Fruit fly (Drosophila melanogaster): ENCODE data around the gene CG46525.
A peak's percentile ranks its signal among the peaks of the same experiment; 100 is the strongest.

CG46525 gene

DNA sequence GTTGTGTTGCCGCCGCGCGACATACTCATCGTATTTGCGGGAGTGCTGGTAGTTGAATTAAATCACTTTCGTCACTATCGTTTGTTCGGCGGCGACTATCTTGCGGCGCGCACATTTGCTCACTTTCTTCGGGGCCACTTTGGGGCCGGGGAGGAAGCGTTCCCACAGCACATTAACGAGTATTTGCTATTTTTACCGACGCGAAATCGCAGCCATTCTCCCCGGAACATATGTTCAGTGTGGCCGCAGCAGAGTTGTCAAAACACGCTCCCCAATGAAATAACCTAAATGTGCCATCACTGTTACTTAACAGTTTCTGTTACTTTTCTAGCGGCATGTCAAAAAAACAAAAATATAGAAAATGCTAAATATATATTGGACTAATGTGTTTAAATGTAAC, 42.1 kb upstream of the CG46525 start, which contains the start of gene frc (continued):
- TF ChIP-seq Dref (GFP tag; IDR thresholded peaks at IDR 0.05) (no peak), gfzf (GFP tag; optimal IDR thresholded peaks at IDR 0.05) (peak; percentile 82), E2f2 (GFP tag; IDR thresholded peaks at IDR 0.05) (no peak), Jarid2 (GFP tag; optimal IDR thresholded peaks at IDR 0.05) (peak; percentile 29), CG11085 (GFP tag; IDR thresholded peaks at IDR 0.05) (no peak), Adf1 (GFP tag; IDR thresholded peaks at IDR 0.05) (no peak), Ravus (GFP tag; IDR thresholded peaks at IDR 0.05) (no peak), tgo (GFP tag; IDR thresholded peaks at IDR 0.05) (no peak), CG17328 (GFP tag; IDR thresholded peaks at IDR 0.05) (no peak), Deaf1 (tag; optimal IDR thresholded peaks at IDR 0.05) (peak; percentile 18), CG2116 (GFP tag; optimal IDR thresholded peaks at IDR 0.05) (no peak), CG1233 (GFP tag; optimal IDR thresholded peaks at IDR 0.05) (no peak), chm (GFP tag; IDR thresholded peaks at IDR 0.05) (0 out of 2 replicates have a peak, but pooled peaks have one; percentile 50), CG34224 (GFP tag; IDR thresholded peaks at IDR 0.05; ENCODE audit: partially characterized antibody) (0 out of 3 replicates have a peak, but pooled peaks have one; percentile 14), CG9797 (GFP tag; optimal IDR thresholded peaks at IDR 0.05) (peak; percentile 54), amos (GFP tag; IDR thresholded peaks at IDR 0.05; ENCODE audit: partially characterized antibody) (0 out of 2 replicates have a peak, but pooled peaks have one; percentile 26), stwl (tag; optimal IDR thresholded peaks at IDR 0.05) (peak; percentile 8), vvl (GFP tag; IDR thresholded peaks at IDR 0.05) (peak; percentile 53), HLHmδ (GFP tag; optimal IDR thresholded peaks at IDR 0.05) (peak; percentile 45), Med (GFP tag) (peak; percentile 73), pzg (GFP tag; optimal IDR thresholded peaks at IDR 0.05) (peak; percentile 56), lov (optimal IDR thresholded peaks at IDR 0.05) (no peak), lov (GFP tag; IDR thresholded peaks at IDR 0.05) (no peak), p53 (GFP tag; optimal IDR thresholded peaks at IDR 0.05) (no peak), ranshi (GFP tag; IDR thresholded peaks at IDR 0.05) (peak; percentile 7; the same call in 1 of the 2 replicates), CG15514 (GFP tag; optimal IDR thresholded peaks at IDR 0.05) (peak; percentile 35)

DNA sequence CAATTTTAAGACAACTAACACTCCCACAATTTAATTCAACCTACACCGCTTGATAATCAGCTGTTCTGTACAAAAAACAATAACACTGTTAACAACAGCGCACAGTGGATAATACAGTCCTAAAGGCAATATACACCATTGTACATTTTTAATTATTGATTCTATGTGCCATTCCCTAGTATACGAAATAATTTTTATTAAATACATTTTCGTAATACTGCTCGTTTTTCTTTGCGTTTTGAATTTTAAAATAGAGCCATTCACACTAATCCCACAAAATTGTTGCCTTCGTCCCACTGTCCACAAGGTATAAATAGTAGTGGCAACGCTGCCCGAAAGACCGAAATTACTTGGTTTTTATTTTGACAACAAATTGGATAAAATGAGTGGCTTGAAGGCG, 41.5 kb upstream of the CG46525 start, which contains the start of the genes Coq4 and CG32176:
TSS of gene Coq4 (minus strand) at position 67 of the 400 bp plus-strand sequence.
TSS of gene CG32176 (plus strand) at position 314 of the 400 bp plus-strand sequence.
- no peak for TF ChIP-seq Doc3 (GFP tag; IDR thresholded peaks at IDR 0.05; ENCODE audit: partially characterized antibody)
- peak; percentile 95 for TF ChIP-seq ERR (GFP tag; optimal IDR thresholded peaks at IDR 0.05)
- peak; percentile 88 for TF ChIP-seq CG3163 (GFP tag; optimal IDR thresholded peaks at IDR 0.05)
- peak; percentile 93 for TF ChIP-seq wor (GFP tag; IDR thresholded peaks at IDR 0.05)
- TF ChIP-seq CG14965 (GFP tag; optimal IDR thresholded peaks at IDR 0.05; ENCODE audit: borderline replicate concordance), result peak; percentile 71
- peak; percentile 98 for TF ChIP-seq CG15269 (tag; optimal IDR thresholded peaks at IDR 0.05)
- peak; percentile 95 for TF ChIP-seq dimm (GFP tag; IDR thresholded peaks at IDR 0.05)
- peak; percentile 97 for TF ChIP-seq Dad (GFP tag; optimal IDR thresholded peaks at IDR 0.05)
- peak; percentile 69 for TF ChIP-seq CG16813 (GFP tag; IDR thresholded peaks at IDR 0.05; ENCODE audit: partially characterized antibody)
- TF ChIP-seq dpn (GFP tag; optimal IDR thresholded peaks at IDR 0.05), result peak; percentile 99
- peak; percentile 97 for TF ChIP-seq CG30431 (GFP tag; optimal IDR thresholded peaks at IDR 0.05)
- TF ChIP-seq caup (GFP tag; optimal IDR thresholded peaks at IDR 0.05; ENCODE audit: severe bottlenecking), result peak; percentile 96
- peak; percentile 63; the same call in 2 of the 3 replicates for TF ChIP-seq vnd (GFP tag; IDR thresholded peaks at IDR 0.05; ENCODE audit: partially characterized antibody)
- TF ChIP-seq CG7271 (tag; optimal IDR thresholded peaks at IDR 0.05), result peak; percentile 88
- peak; percentile 96 for TF ChIP-seq NK7.1 (GFP tag; optimal IDR thresholded peaks at IDR 0.05)
- TF ChIP-seq Dip3 (GFP tag; optimal IDR thresholded peaks at IDR 0.05), result peak; percentile 98
- TF ChIP-seq Mad (GFP tag; optimal IDR thresholded peaks at IDR 0.05), result peak; percentile 99
- peak; percentile 62 for TF ChIP-seq HLH4C (GFP tag; IDR thresholded peaks at IDR 0.05; ENCODE audit: partially characterized antibody)
- TF ChIP-seq Hey (tag; optimal IDR thresholded peaks at IDR 0.05), result peak; percentile 81
- TF ChIP-seq CG1792 (GFP tag; optimal IDR thresholded peaks at IDR 0.05), result peak; percentile 96
- TF ChIP-seq Poxn (GFP tag; IDR thresholded peaks at IDR 0.05), result peak; percentile 91
- peak; percentile 76 for TF ChIP-seq kni (GFP tag; optimal IDR thresholded peaks at IDR 0.05)
- peak; percentile 97 for TF ChIP-seq Aef1 (GFP tag; IDR thresholded peaks at IDR 0.05)
- TF ChIP-seq Hand (GFP tag; optimal IDR thresholded peaks at IDR 0.05), result peak; percentile 84
- TF ChIP-seq CTCF (GFP tag; optimal IDR thresholded peaks at IDR 0.05), result peak; percentile 61
- TF ChIP-seq grau (tag; optimal IDR thresholded peaks at IDR 0.05), result peak; percentile 97
